Fruit fly (Drosophila melanogaster) whole organism, embryonic: ENCODE measurements around the gene RabX6.

ENCODE experiments used
- ATbp ChIP-seq: fragments of 200-800 bp; sonication (Bioruptor generic); optimal IDR thresholded peaks from 2 replicates; lab custom pipeline; 2017; ENCODE audit warnings: missing biosample characterization, mild to moderate bottlenecking, missing genetic modification characterization, missing genetic modification reagents
- Abd-B ChIP-seq: fragments of 200-800 bp; sonication (Bioruptor generic); optimal IDR thresholded peaks from 2 replicates; lab custom pipeline; 2018; ENCODE audit warnings: missing biosample characterization, mild to moderate bottlenecking, missing genetic modification characterization, moderate library complexity
- Atf3 ChIP-seq: fragments of 200-800 bp; sonication (Bioruptor generic); optimal IDR thresholded peaks from 3 replicates; lab custom pipeline; 2016; ENCODE audit warnings: missing biosample characterization, missing genetic modification characterization
- Blimp-1 ChIP-seq: fragments of 200-800 bp; sonication (Bioruptor generic); optimal IDR thresholded peaks from 3 replicates; lab custom pipeline; 2018; ENCODE audit warnings: missing biosample characterization, missing genetic modification characterization, mild to moderate bottlenecking, moderate library complexity, missing genetic modification reagents
- CG10147 ChIP-seq: fragments of 200-800 bp; sonication (Bioruptor generic); optimal IDR thresholded peaks from 2 replicates; lab custom pipeline; 2019; ENCODE audit warnings: missing biosample characterization, mild to moderate bottlenecking, missing genetic modification characterization, moderate library complexity
- CG10321 ChIP-seq: fragments of 200-800 bp; sonication (Bioruptor generic); IDR thresholded peaks from 2 replicates; pipeline ENCODE4 v1.3.6; 2022; ENCODE audit warnings: missing biosample characterization, missing genetic modification characterization
- CG11247 ChIP-seq: fragments of 200-800 bp; sonication (Bioruptor generic); IDR thresholded peaks from 2 replicates; pipeline ENCODE4 v1.3.6; 2022; ENCODE audit warnings: missing biosample characterization, missing genetic modification characterization
- CG11504 ChIP-seq: fragments of 200-800 bp; sonication (Bioruptor generic); optimal IDR thresholded peaks from 3 replicates; lab custom pipeline; 2019; ENCODE audit warnings: missing biosample characterization, mild to moderate bottlenecking, missing genetic modification characterization, moderate library complexity
- CG11560 ChIP-seq: fragments of 200-800 bp; sonication (Bioruptor generic); IDR thresholded peaks from 3 replicates; pipeline ENCODE4 v1.3.6; 2022; ENCODE audit warnings: missing biosample characterization, missing genetic modification characterization
- CG13123 ChIP-seq: fragments of 200-800 bp; sonication (Bioruptor generic); optimal IDR thresholded peaks from 2 replicates; lab custom pipeline; 2016; ENCODE audit warnings: missing biosample characterization, missing genetic modification characterization
- CG14050 ChIP-seq: fragments of 200-800 bp; sonication (Bioruptor generic); IDR thresholded peaks from 3 replicates; pipeline ENCODE4 v1.3.6; 2022; ENCODE audit warnings: missing biosample characterization, missing genetic modification characterization
- CG14710 ChIP-seq: fragments of 200-800 bp; sonication (Bioruptor generic); optimal IDR thresholded peaks from 3 replicates; lab custom pipeline; 2019; ENCODE audit warnings: missing biosample characterization, mild to moderate bottlenecking, missing genetic modification characterization, moderate library complexity
- CG15269 ChIP-seq: fragments of 200-800 bp; sonication (Bioruptor generic); optimal IDR thresholded peaks from 2 replicates; lab custom pipeline; 2018; ENCODE audit warnings: missing biosample characterization, mild to moderate bottlenecking, missing genetic modification characterization, moderate library complexity
- CG17186 ChIP-seq: fragments of 200-800 bp; sonication (Bioruptor generic); optimal IDR thresholded peaks from 3 replicates; lab custom pipeline; 2017; ENCODE audit warnings: missing biosample characterization, missing genetic modification reagents, missing genetic modification characterization
- CG17568 ChIP-seq: fragments of 200-800 bp; sonication (Bioruptor generic); optimal IDR thresholded peaks from 2 replicates; lab custom pipeline; 2018; ENCODE audit warnings: missing biosample characterization, mild to moderate bottlenecking, missing genetic modification characterization, moderate library complexity
- CG17912 ChIP-seq: fragments of 200-800 bp; sonication (Bioruptor generic); optimal IDR thresholded peaks from 2 replicates; lab custom pipeline; 2018; ENCODE audit warnings: missing biosample characterization, mild to moderate bottlenecking, missing genetic modification characterization
- CG1832 ChIP-seq: fragments of 200-800 bp; sonication (Bioruptor generic); optimal IDR thresholded peaks from 2 replicates; lab custom pipeline; 2017; ENCODE audit warnings: missing biosample characterization, mild to moderate bottlenecking, missing genetic modification characterization, inconsistent platforms
- CG34422 ChIP-seq: fragments of 200-800 bp; sonication (Bioruptor generic); IDR thresholded peaks from 3 replicates; pipeline ENCODE4 v1.3.6; 2022; ENCODE audit warnings: missing biosample characterization, missing genetic modification characterization
- Chrac-16 ChIP-seq: fragments of 200-800 bp; sonication (Bioruptor generic); optimal IDR thresholded peaks from 3 replicates; lab custom pipeline; 2016; ENCODE audit warnings: missing biosample characterization, missing genetic modification characterization
- D19B ChIP-seq: fragments of 200-800 bp; sonication (Bioruptor generic); optimal IDR thresholded peaks from 2 replicates; lab custom pipeline; 2017; ENCODE audit warnings: missing biosample characterization, mild to moderate bottlenecking, missing genetic modification characterization
- Elba2 ChIP-seq: fragments of 200-800 bp; sonication (Bioruptor generic); optimal IDR thresholded peaks from 3 replicates; lab custom pipeline; 2016; ENCODE audit warnings: missing biosample characterization, missing genetic modification characterization
- Ets65A ChIP-seq: fragments of 200-800 bp; sonication (Bioruptor generic); peaks from one replicate; lab custom pipeline; 2016; ENCODE audit warnings: missing biosample characterization, missing genetic modification characterization
- Fer1 ChIP-seq: fragments of 200-800 bp; sonication (Bioruptor generic); optimal IDR thresholded peaks from 2 replicates; lab custom pipeline; 2017; ENCODE audit warnings: missing biosample characterization, mild to moderate bottlenecking, missing genetic modification characterization
- GATAe ChIP-seq: fragments of 200-800 bp; sonication (Bioruptor generic); conservative IDR thresholded peaks from 2 replicates; pipeline ENCODE4 v1.3.6; 2022; ENCODE audit warnings: missing biosample characterization, missing genetic modification characterization
- Hr39 ChIP-seq: fragments of >200 bp; optimal IDR thresholded peaks from 2 replicates; lab custom pipeline; 2017
- Kr ChIP-seq: fragments of 200-800 bp; sonication (Bioruptor generic); optimal IDR thresholded peaks from 2 replicates; lab custom pipeline; 2017; ENCODE audit warnings: missing biosample characterization, mild to moderate bottlenecking, missing genetic modification characterization
- Lim3 ChIP-seq: fragments of 200-800 bp; sonication (Bioruptor generic); IDR thresholded peaks from 2 replicates; pipeline ENCODE4 v1.3.6; 2022; ENCODE audit warnings: missing biosample characterization, missing genetic modification characterization
- Lpt ChIP-seq: fragments of >200 bp; optimal IDR thresholded peaks from 2 replicates; lab custom pipeline; 2018; ENCODE audit warnings: missing biosample characterization, missing genetic modification characterization
- Sry-β ChIP-seq: fragments of 200-800 bp; sonication (Bioruptor generic); optimal IDR thresholded peaks from 2 replicates; lab custom pipeline; 2018; ENCODE audit warnings: missing biosample characterization, mild to moderate bottlenecking, missing genetic modification characterization, moderate library complexity
- Ssrp ChIP-seq: fragments of 200-800 bp; sonication (Bioruptor generic); optimal IDR thresholded peaks from 2 replicates; lab custom pipeline; 2018; ENCODE audit warnings: missing biosample characterization, mild to moderate bottlenecking, missing genetic modification characterization, moderate library complexity
- Trl ChIP-seq, 3 experiments: fragments of >200 bp in 2 of 3; fragments of 200-800 bp in 1 of 3; sonication (Bioruptor generic) in 1 of 3; optimal IDR thresholded peaks; 2 replicates in 1 of 3; 3 replicates in 2 of 3; lab custom pipeline; 2016 to 2017; ENCODE audit warnings: missing biosample characterization in 1 of 3, missing genetic modification characterization in 1 of 3
- Xbp1 ChIP-seq: fragments of 200-800 bp; sonication (Bioruptor generic); optimal IDR thresholded peaks from 3 replicates; lab custom pipeline; 2016; ENCODE audit warnings: missing biosample characterization, mild to moderate bottlenecking, missing genetic modification characterization
- corto ChIP-seq: fragments of 200-800 bp; sonication (Bioruptor generic); optimal IDR thresholded peaks from 2 replicates; lab custom pipeline; 2016; ENCODE audit warnings: missing biosample characterization, mild to moderate bottlenecking, missing genetic modification characterization, moderate library complexity
- crc ChIP-seq: fragments of 200-800 bp; sonication (Bioruptor generic); optimal IDR thresholded peaks from 2 replicates; lab custom pipeline; 2016; ENCODE audit warnings: missing biosample characterization, missing genetic modification characterization
- exex ChIP-seq: fragments of 200-800 bp; sonication (Bioruptor generic); optimal IDR thresholded peaks from 4 replicates; lab custom pipeline; 2018; ENCODE audit warnings: missing biosample characterization, mild to moderate bottlenecking, missing genetic modification characterization, moderate library complexity
- gce ChIP-seq: fragments of 200-800 bp; sonication (Bioruptor generic); IDR thresholded peaks from 3 replicates; pipeline ENCODE4 v1.3.6; 2022; ENCODE audit warnings: missing biosample characterization, missing genetic modification characterization
- gcm2 ChIP-seq: fragments of 200-800 bp; sonication (Bioruptor generic); optimal IDR thresholded peaks from 2 replicates; lab custom pipeline; 2016; ENCODE audit warnings: missing biosample characterization, missing genetic modification characterization
- gfzf ChIP-seq: fragments of 200-800 bp; sonication (Bioruptor generic); optimal IDR thresholded peaks from 2 replicates; lab custom pipeline; 2016; ENCODE audit warnings: missing biosample characterization, mild to moderate bottlenecking, missing genetic modification characterization, moderate library complexity
- grau ChIP-seq: fragments of 200-800 bp; optimal IDR thresholded peaks from 3 replicates; lab custom pipeline; 2019; ENCODE audit warnings: missing biosample characterization, mild to moderate bottlenecking, missing genetic modification characterization, moderate library complexity
- gro ChIP-seq: fragments of 200-800 bp; sonication (Bioruptor generic); optimal IDR thresholded peaks from 2 replicates; lab custom pipeline; 2016; ENCODE audit warnings: missing biosample characterization, missing genetic modification characterization
- inv ChIP-seq: fragments of 200-800 bp; sonication (Bioruptor generic); IDR thresholded peaks from 2 replicates; pipeline ENCODE4 v1.3.6; 2022; ENCODE audit warnings: missing biosample characterization, missing genetic modification characterization; ENCODE audit not compliant: partially characterized antibody
- kah ChIP-seq: fragments of 200-800 bp; sonication (Bioruptor generic); optimal IDR thresholded peaks from 2 replicates; lab custom pipeline; 2018; ENCODE audit warnings: missing biosample characterization, mild to moderate bottlenecking, missing genetic modification characterization
- pros ChIP-seq: fragments of 200-800 bp; sonication (Bioruptor generic); optimal IDR thresholded peaks from 3 replicates; lab custom pipeline; 2019; ENCODE audit warnings: missing biosample characterization, mild to moderate bottlenecking, missing genetic modification characterization, moderate library complexity
- rib ChIP-seq: fragments of 200-800 bp; sonication (Bioruptor generic); IDR thresholded peaks from 2 replicates; pipeline ENCODE4 v1.3.6; 2022; ENCODE audit warnings: missing biosample characterization, missing genetic modification characterization
- row ChIP-seq: fragments of 200-800 bp; sonication (Bioruptor generic); IDR thresholded peaks from 3 replicates; pipeline ENCODE4 v1.3.6; 2022; ENCODE audit warnings: missing biosample characterization, missing genetic modification characterization
- scrt ChIP-seq: fragments of 200-800 bp; sonication (Bioruptor generic); optimal IDR thresholded peaks from 2 replicates; lab custom pipeline; 2018; ENCODE audit warnings: missing biosample characterization, mild to moderate bottlenecking, missing genetic modification characterization, moderate library complexity
- sens ChIP-seq: fragments of 200-800 bp; sonication (Bioruptor generic); peaks from one replicate; lab custom pipeline; 2016; ENCODE audit warnings: missing biosample characterization, missing genetic modification characterization
- tx ChIP-seq: fragments of 200-800 bp; sonication (Bioruptor generic); optimal IDR thresholded peaks from 2 replicates; lab custom pipeline; 2016; ENCODE audit warnings: missing biosample characterization, missing genetic modification characterization
- usp ChIP-seq: fragments of >200 bp; optimal IDR thresholded peaks from 2 replicates; lab custom pipeline; 2017; ENCODE audit warnings: missing biosample characterization, missing genetic modification characterization
- vfl ChIP-seq: fragments of 200-800 bp; sonication (Bioruptor generic); optimal IDR thresholded peaks from 2 replicates; lab custom pipeline; 2016; ENCODE audit warnings: missing biosample characterization, missing genetic modification characterization
- wdn ChIP-seq: fragments of 200-800 bp; sonication (Bioruptor generic); IDR thresholded peaks from 2 replicates; pipeline ENCODE4 v1.3.6; 2022; ENCODE audit warnings: missing biosample characterization, missing genetic modification characterization
- z ChIP-seq: fragments of 200-800 bp; sonication (Bioruptor generic); IDR thresholded peaks from 3 replicates; pipeline ENCODE4 v1.3.6; 2022; ENCODE audit warnings: missing biosample characterization, missing genetic modification characterization

Gene RabX6

DNA sequence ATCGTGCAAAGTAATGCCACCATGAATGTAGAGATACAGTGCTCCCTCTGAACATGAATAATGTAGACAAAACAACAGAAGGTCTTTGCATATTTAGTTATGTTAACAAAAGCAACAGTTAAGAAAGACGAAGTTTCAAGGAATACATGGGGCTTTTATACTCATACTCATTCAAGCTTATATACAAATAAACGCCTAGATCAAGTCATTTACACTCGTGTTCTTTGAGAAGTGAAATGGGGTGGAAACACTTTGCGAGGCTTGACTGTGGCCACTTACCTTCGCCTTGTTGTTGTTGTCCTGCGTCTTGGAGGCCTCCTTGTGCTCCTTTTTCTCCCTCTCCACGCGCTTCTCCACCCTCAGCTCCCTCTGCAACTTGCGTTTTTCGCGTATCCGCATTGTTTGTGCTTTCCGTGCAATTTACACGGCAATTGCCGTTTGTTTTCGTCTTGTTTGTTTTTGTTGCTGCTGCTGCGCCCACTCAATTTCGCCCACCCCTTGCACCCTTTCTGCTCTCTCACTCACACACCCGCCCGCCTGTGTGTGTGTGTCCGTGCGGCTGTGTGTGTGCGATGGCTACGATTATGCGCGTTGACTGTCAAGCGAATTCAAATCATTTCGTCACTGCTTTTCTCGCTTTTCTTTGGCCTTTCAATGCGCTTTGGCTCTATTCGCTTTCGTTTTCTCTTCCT lies 5.4 kb upstream of the RabX6 start (continued):
- TF ChIP-seq CG14050 (GFP tag; lab: Robert Waterston, UW) (no peak), D19B (GFP tag; lab: Kevin White, UChicago) (no peak), gfzf (GFP tag; lab: Kevin White, UChicago) (no peak), CG14710 (tag; lab: Kevin White, UChicago) (no peak), CG11560 (tag; lab: Robert Waterston, UW) (no peak), CG13123 (GFP tag; lab: Kevin White, UChicago) (no peak), crc (GFP tag; lab: Kevin White, UChicago) (no peak), CG15269 (tag; lab: Kevin White, UChicago) (no peak), sens (GFP tag; lab: Kevin White, UChicago) (peak; percentile 50), Abd-B (GFP tag; lab: Kevin White, UChicago) (no peak), gcm2 (GFP tag; lab: Kevin White, UChicago) (no peak), CG34422 (GFP tag; lab: Robert Waterston, UW) (0 out of 3 replicates have a peak, but pooled peaks have one; percentile 34), z (GFP tag; lab: Robert Waterston, UW) (peak; percentile 24; the same call in 1 of the 3 replicates), CG10321 (GFP tag; lab: Robert Waterston, UW) (no peak), gce (no peak), scrt (no peak), Xbp1 (GFP tag; lab: Kevin White, UChicago) (peak; percentile 13), rib (GFP tag; lab: Robert Waterston, UW) (no peak), exex (tag; lab: Kevin White, UChicago) (no peak), Kr (GFP tag; lab: Kevin White, UChicago) (peak; percentile 43), Ssrp (tag; lab: Kevin White, UChicago) (no peak), CG17568 (no peak), CG10147 (GFP tag; lab: Kevin White, UChicago) (no peak), Hr39 (peak; percentile 89), tx (GFP tag; lab: Kevin White, UChicago) (no peak), wdn (GFP tag; lab: Robert Waterston, UW) (0 out of 2 replicates have a peak, but pooled peaks have one; percentile 20), usp (no peak), Atf3 (no peak), grau (tag; lab: Kevin White, UChicago) (peak; percentile 86), ATbp (GFP tag; lab: Kevin White, UChicago) (no peak), kah (GFP tag; lab: Kevin White, UChicago) (no peak), corto (GFP tag; lab: Kevin White, UChicago) (no peak), Chrac-16 (GFP tag; lab: Kevin White, UChicago) (no peak), pros (GFP tag; lab: Kevin White, UChicago) (peak; percentile 47), CG11504 (tag; lab: Kevin White, UChicago) (peak; percentile 20), GATAe (GFP tag; lab: Robert Waterston, UW) (0 out of 2 replicates have a peak, but pooled peaks have one; percentile 9), vfl (GFP tag; lab: Kevin White, UChicago) (no peak), Lpt (GFP tag; lab: Kevin White, UChicago) (no peak)

DNA sequence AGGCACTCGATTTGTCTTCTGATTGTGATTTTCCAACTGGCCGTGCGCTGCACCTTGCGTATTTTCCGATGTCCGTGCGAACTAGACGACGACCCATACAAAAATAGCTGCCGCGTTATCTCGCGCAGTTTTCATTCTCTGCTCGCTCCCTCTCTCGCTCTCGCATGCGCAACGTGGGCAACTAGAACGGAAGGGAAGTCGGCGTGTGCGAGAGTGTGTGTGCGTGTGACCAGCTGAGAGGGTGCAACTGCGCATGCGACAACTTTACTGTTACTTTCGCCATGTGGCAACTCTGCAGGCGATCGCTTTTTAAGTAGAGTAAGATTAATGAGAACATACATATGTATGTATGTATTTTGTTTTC lies 4.9 kb upstream of the RabX6 start, which contains the start of gene ebd1:
Gene ebd1 (minus strand): TSS at position 109 of the 364 bp plus-strand sequence.
- TF ChIP-seq Sry-β (GFP tag; lab: Kevin White, UChicago), result no peak
- peak; percentile 7 for TF ChIP-seq CG17912
- TF ChIP-seq Elba2, result peak; percentile 53
- no peak for TF ChIP-seq Fer1 (GFP tag; lab: Kevin White, UChicago)
- TF ChIP-seq Trl (optimal IDR thresholded peaks at IDR 0.05; lab: Kevin White, UChicago), result peak; percentile 71 to 84
- TF ChIP-seq Trl (GFP tag; optimal IDR thresholded peaks at IDR 0.05; lab: Kevin White, UChicago), result no peak
- TF ChIP-seq Lim3, result no peak
- peak; percentile 78 for TF ChIP-seq Ets65A
- TF ChIP-seq gro (GFP tag; lab: Kevin White, UChicago), result peak; percentile 25
- peak; percentile 52 for TF ChIP-seq Blimp-1 (GFP tag; lab: Kevin White, UChicago)
- TF ChIP-seq inv, result no peak
- TF ChIP-seq CG11247, result no peak
- TF ChIP-seq row (GFP tag; lab: Robert Waterston, UW), result no peak
- peak; percentile 37 for TF ChIP-seq CG17186 (GFP tag; lab: Kevin White, UChicago)
- TF ChIP-seq CG1832 (GFP tag; lab: Kevin White, UChicago), result peak; percentile 80
